Worm (Caenorhabditis elegans): Measurements from ENCODE around the gene cex-2.

DNA sequence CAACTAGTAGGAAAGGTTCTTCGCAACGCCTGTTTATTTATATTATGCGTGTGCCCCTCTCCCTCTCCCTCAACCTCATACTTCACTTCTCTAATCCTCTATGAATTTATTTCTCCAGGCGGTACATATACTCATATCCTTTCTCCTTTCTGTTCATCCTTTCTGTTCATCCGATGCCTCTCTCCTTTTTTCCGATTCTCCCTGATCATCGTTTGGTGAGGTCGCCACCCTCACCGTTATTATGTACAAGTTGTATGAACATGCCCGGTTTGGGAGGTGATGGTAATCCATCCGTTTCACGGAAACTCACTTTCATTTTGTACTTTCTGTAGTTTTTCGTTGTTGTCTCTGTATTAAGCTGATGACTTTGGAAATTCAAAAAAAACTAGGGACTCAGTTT lies 4.5 kb upstream of the cex-2 start:
- no peak for TF ChIP-seq him-1 (tag; optimal IDR thresholded peaks at IDR 0.05)
- TF ChIP-seq dao-5 (tag; optimal IDR thresholded peaks at IDR 0.05): no peak

Measured in whole organism, L4/young adult.